Fruit fly (Drosophila melanogaster): Measurements from ENCODE around the gene Ets21C.

The Ets21C gene

dm6 chr2L:510534-511014, 42.1 kb downstream of the Ets21C start (continued):
- TF ChIP-seq shn (GFP tag; optimal IDR thresholded peaks at IDR 0.05) = peak; percentile 61
- TF ChIP-seq CG12659 (GFP tag; optimal IDR thresholded peaks at IDR 0.05) = peak; percentile 49
- peak; percentile 37 for TF ChIP-seq CG9797 (GFP tag; optimal IDR thresholded peaks at IDR 0.05)
- no peak; the same call in 1 of the 2 replicates for TF ChIP-seq CG13287 (GFP tag; IDR thresholded peaks at IDR 0.05; ENCODE audit: partially characterized antibody)
- peak; percentile 68; the same call in 2 of the 3 replicates for TF ChIP-seq zfh1 (GFP tag; IDR thresholded peaks at IDR 0.05)
- TF ChIP-seq E2f1 (GFP tag; IDR thresholded peaks at IDR 0.05) = peak; percentile 10; the same call in 1 of the 2 replicates
- TF ChIP-seq tgo (GFP tag; IDR thresholded peaks at IDR 0.05) = no peak; the same call in 2 of the 3 replicates
- TF ChIP-seq crol (GFP tag; IDR thresholded peaks at IDR 0.05) = peak; percentile 80
- TF ChIP-seq kah (GFP tag; optimal IDR thresholded peaks at IDR 0.05) = peak; percentile 68
- peak; percentile 4 for TF ChIP-seq Elba2 (GFP tag; optimal IDR thresholded peaks at IDR 0.05)
- TF ChIP-seq Jarid2 (GFP tag; optimal IDR thresholded peaks at IDR 0.05) = peak; percentile 68
- TF ChIP-seq CG15514 (GFP tag; optimal IDR thresholded peaks at IDR 0.05) = peak; percentile 0
- TF ChIP-seq gsb-n (tag; optimal IDR thresholded peaks at IDR 0.05) = peak; percentile 85
- TF ChIP-seq gfzf (GFP tag; optimal IDR thresholded peaks at IDR 0.05) = no peak
- peak; percentile 51 for TF ChIP-seq trem (tag; optimal IDR thresholded peaks at IDR 0.05)
- no peak for TF ChIP-seq CG1024 (GFP tag; IDR thresholded peaks at IDR 0.05)
- TF ChIP-seq CHES-1-like (GFP tag; optimal IDR thresholded peaks at IDR 0.05) = peak; percentile 81
- no peak for TF ChIP-seq slbo (GFP tag; IDR thresholded peaks at IDR 0.05)
- TF ChIP-seq CG10209 (GFP tag; optimal IDR thresholded peaks at IDR 0.05) = peak; percentile 85
- TF ChIP-seq Mrtf (GFP tag; IDR thresholded peaks at IDR 0.05) = no peak
- TF ChIP-seq CG1602 (GFP tag; optimal IDR thresholded peaks at IDR 0.05) = peak; percentile 47
- peak; percentile 48 for TF ChIP-seq dmrt99B (tag; optimal IDR thresholded peaks at IDR 0.05)
- TF ChIP-seq lbe (GFP tag; optimal IDR thresholded peaks at IDR 0.05) = peak; percentile 80
- TF ChIP-seq zen2 (GFP tag; IDR thresholded peaks at IDR 0.05; ENCODE audit: partially characterized antibody) = no peak
- TF ChIP-seq sqz (GFP tag; optimal IDR thresholded peaks at IDR 0.05) = peak; percentile 82
- TF ChIP-seq CG30431 (GFP tag; optimal IDR thresholded peaks at IDR 0.05) = peak; percentile 43
- TF ChIP-seq Doc3 (GFP tag; IDR thresholded peaks at IDR 0.05; ENCODE audit: partially characterized antibody) = 0 out of 3 replicates have a peak, but pooled peaks have one; percentile 17
- TF ChIP-seq az2 (GFP tag; optimal IDR thresholded peaks at IDR 0.05) = peak; percentile 31
- peak; percentile 67 for TF ChIP-seq CG7987 (GFP tag; optimal IDR thresholded peaks at IDR 0.05)
- peak; percentile 58 for TF ChIP-seq pfk (GFP tag; optimal IDR thresholded peaks at IDR 0.05)
- no peak for TF ChIP-seq gt (GFP tag; IDR thresholded peaks at IDR 0.05)
- peak; percentile 78 for TF ChIP-seq nerfin-1 (tag; optimal IDR thresholded peaks at IDR 0.05)
- peak; percentile 10 for TF ChIP-seq CTCF (GFP tag; optimal IDR thresholded peaks at IDR 0.05)
- TF ChIP-seq psq (GFP tag; optimal IDR thresholded peaks at IDR 0.05) = peak; percentile 71
- TF ChIP-seq cwo (GFP tag; optimal IDR thresholded peaks at IDR 0.05) = no peak
- TF ChIP-seq CG18619 (GFP tag; optimal IDR thresholded peaks at IDR 0.05) = peak; percentile 52
- no peak for TF ChIP-seq GATAe (GFP tag; conservative IDR thresholded peaks at IDR 0.05)
- no peak for TF ChIP-seq kay (GFP tag; optimal IDR thresholded peaks at IDR 0.05)
- peak; percentile 86 for TF ChIP-seq CG8359 (GFP tag; optimal IDR thresholded peaks at IDR 0.05; ENCODE audit: borderline replicate concordance)
- no peak for TF ChIP-seq dysf (GFP tag; IDR thresholded peaks at IDR 0.05)
- TF ChIP-seq CG4820 (GFP tag; optimal IDR thresholded peaks at IDR 0.05) = peak; percentile 52
- TF ChIP-seq dmrt11E (tag; optimal IDR thresholded peaks at IDR 0.05) = peak; percentile 84
- TF ChIP-seq Neu2 (GFP tag; optimal IDR thresholded peaks at IDR 0.05; ENCODE audit: borderline replicate concordance) = no peak
- TF ChIP-seq CG10366 (GFP tag; IDR thresholded peaks at IDR 0.05) = 0 out of 2 replicates have a peak, but pooled peaks have one; percentile 9
- TF ChIP-seq Mad (GFP tag; optimal IDR thresholded peaks at IDR 0.05) = no peak
- peak; percentile 89 for TF ChIP-seq CG33557 (GFP tag; optimal IDR thresholded peaks at IDR 0.05)
- TF ChIP-seq CG3065 (GFP tag; optimal IDR thresholded peaks at IDR 0.05) = peak; percentile 45
- peak; percentile 52 for TF ChIP-seq TFAM (GFP tag; optimal IDR thresholded peaks at IDR 0.05)
- TF ChIP-seq CG17328 (GFP tag; IDR thresholded peaks at IDR 0.05) = peak; percentile 57; the same call in 1 of the 2 replicates
- no peak for TF ChIP-seq CG3847 (GFP tag; IDR thresholded peaks at IDR 0.05)

All from whole organism, embryonic.